Worm (Caenorhabditis elegans) whole organism, midembryonic: ENCODE results near the gene fbxb-107.

Experiments used
- T22C8.4 ChIP-seq: fragments of 200-800 bp; sonication (Bioruptor generic); IDR thresholded peaks from 2 replicates; pipeline ENCODE4 v1.3.6; 2022; ENCODE audit warnings: missing genetic modification characterization, missing compliant biosample characterization
- klf-2 ChIP-seq: fragments of 200-800 bp; sonication (Bioruptor generic); conservative IDR thresholded peaks from 2 replicates; pipeline ENCODE4 v1.3.6; 2022; ENCODE audit warnings: missing genetic modification reagents, missing genetic modification characterization, missing compliant biosample characterization
- tab-1 ChIP-seq: fragments of 200-800 bp; sonication (Bioruptor generic); IDR thresholded peaks from 2 replicates; pipeline ENCODE4 v1.3.6; 2022; ENCODE audit warnings: missing genetic modification characterization, missing compliant biosample characterization
- ztf-23 ChIP-seq: fragments of 200-800 bp; sonication (Bioruptor generic); IDR thresholded peaks from 2 replicates; pipeline ENCODE4 v1.3.6; 2022; ENCODE audit warnings: missing genetic modification reagents, missing genetic modification characterization, missing compliant biosample characterization
- ztf-29 ChIP-seq: fragments of 200-800 bp; sonication (Bioruptor generic); IDR thresholded peaks from 2 replicates; pipeline ENCODE4 v1.3.6; 2022; ENCODE audit warnings: missing genetic modification reagents, missing genetic modification characterization, missing compliant biosample characterization

- TF ChIP-seq tab-1 (GFP tag; lab: Robert Waterston, UW): no peak
- no peak for TF ChIP-seq ztf-23 (GFP tag; lab: Robert Waterston, UW)
- TF ChIP-seq ztf-29 (GFP tag; lab: Robert Waterston, UW): no peak
- TF ChIP-seq T22C8.4 (GFP tag; lab: Robert Waterston, UW): peak; percentile 18; the same call in 1 of the 2 replicates
- TF ChIP-seq klf-2 (GFP tag; lab: Robert Waterston, UW): no peak
Measured at ce11 chrII:2758476-2758875, at the start of gene fbxb-107.
